Fruit fly (Drosophila melanogaster) whole organism, prepupa: ENCODE results near the gene GNBP3.
A peak's percentile ranks its signal among the peaks of the same experiment; 100 is the strongest.

Experiments
- Blimp-1 ChIP-seq: fragments of 200-800 bp; sonication (Bioruptor generic); optimal IDR thresholded peaks from 3 replicates; lab custom pipeline; 2017; ENCODE audit warnings: missing biosample characterization, missing genetic modification characterization, mild to moderate bottlenecking, moderate library complexity, missing genetic modification reagents
- CG10631 ChIP-seq: fragments of 200-800 bp; sonication (Bioruptor generic); optimal IDR thresholded peaks from 2 replicates; lab custom pipeline; 2016; ENCODE audit warnings: missing biosample characterization, missing genetic modification characterization
- CG10669 ChIP-seq: fragments of 200-800 bp; sonication (Bioruptor generic); optimal IDR thresholded peaks from 3 replicates; lab custom pipeline; 2018; ENCODE audit warnings: missing biosample characterization, mild to moderate bottlenecking, missing genetic modification characterization, moderate library complexity
- CG11294 ChIP-seq: fragments of 200-800 bp; sonication (Bioruptor generic); IDR thresholded peaks from 2 replicates; pipeline ENCODE4 v1.3.6; 2022; ENCODE audit warnings: missing biosample characterization, missing genetic modification characterization
- CG11762 ChIP-seq: fragments of 200-800 bp; sonication (Bioruptor generic); optimal IDR thresholded peaks from 3 replicates; lab custom pipeline; 2016; ENCODE audit warnings: missing biosample characterization, missing genetic modification characterization; ENCODE audit not compliant: insufficient read depth
- CG11902 ChIP-seq: fragments of 200-800 bp; sonication (Bioruptor generic); optimal IDR thresholded peaks from 3 replicates; lab custom pipeline; 2016; ENCODE audit warnings: missing biosample characterization, missing genetic modification characterization
- CG15336 ChIP-seq: fragments of 200-800 bp; sonication (Bioruptor generic); IDR thresholded peaks from 2 replicates; pipeline ENCODE4 v1.3.6; 2022; ENCODE audit warnings: missing biosample characterization, missing genetic modification characterization
- CG1621 ChIP-seq: fragments of 200-800 bp; sonication (Bioruptor generic); optimal IDR thresholded peaks from 3 replicates; lab custom pipeline; 2018; ENCODE audit warnings: missing biosample characterization, mild to moderate bottlenecking, missing genetic modification characterization
- CG16779 ChIP-seq: fragments of 200-800 bp; sonication (Bioruptor generic); optimal IDR thresholded peaks from 3 replicates; lab custom pipeline; 2017; ENCODE audit warnings: missing biosample characterization, mild to moderate bottlenecking, missing genetic modification characterization
- CG3032 ChIP-seq: fragments of 200-800 bp; optimal IDR thresholded peaks from 2 replicates; lab custom pipeline; 2019; ENCODE audit warnings: missing biosample characterization, mild to moderate bottlenecking, missing genetic modification characterization, moderate library complexity
- CG31627 ChIP-seq: fragments of 200-800 bp; sonication (Bioruptor generic); optimal IDR thresholded peaks from 3 replicates; lab custom pipeline; 2016; ENCODE audit warnings: missing biosample characterization, missing genetic modification characterization
- CG32006 ChIP-seq: fragments of 200-800 bp; sonication (Bioruptor generic); optimal IDR thresholded peaks from 3 replicates; lab custom pipeline; 2017; ENCODE audit warnings: missing biosample characterization, mild to moderate bottlenecking, missing genetic modification characterization
- CG3919 ChIP-seq: fragments of 200-800 bp; sonication (Bioruptor generic); optimal IDR thresholded peaks from 3 replicates; lab custom pipeline; 2016; ENCODE audit warnings: missing biosample characterization, missing genetic modification characterization
- CG4318 ChIP-seq: fragments of 200-800 bp; sonication (Bioruptor generic); optimal IDR thresholded peaks from 3 replicates; lab custom pipeline; 2017; ENCODE audit warnings: missing biosample characterization, mild to moderate bottlenecking, missing genetic modification characterization
- CG6163 ChIP-seq: fragments of 200-800 bp; sonication (Bioruptor generic); IDR thresholded peaks from 3 replicates; pipeline ENCODE4 v1.3.6; 2022; ENCODE audit warnings: missing biosample characterization, missing genetic modification characterization
- CG6792 ChIP-seq: fragments of 200-800 bp; sonication (Bioruptor generic); optimal IDR thresholded peaks from 3 replicates; lab custom pipeline; 2016; ENCODE audit warnings: missing biosample characterization, missing genetic modification characterization
- CG6808 ChIP-seq: fragments of 200-800 bp; sonication (Bioruptor generic); optimal IDR thresholded peaks from 3 replicates; lab custom pipeline; 2017; ENCODE audit warnings: missing biosample characterization, missing genetic modification characterization, mild to moderate bottlenecking, moderate library complexity, missing genetic modification reagents
- CG7368 ChIP-seq: fragments of 200-800 bp; sonication (Bioruptor generic); optimal IDR thresholded peaks from 3 replicates; lab custom pipeline; 2016; ENCODE audit warnings: missing biosample characterization, missing genetic modification characterization
- CG8119 ChIP-seq: fragments of 200-800 bp; sonication (Bioruptor generic); IDR thresholded peaks from 3 replicates; pipeline ENCODE4 v1.3.6; 2022; ENCODE audit warnings: missing biosample characterization, missing genetic modification characterization
- CG8319 ChIP-seq: fragments of 200-800 bp; sonication (Bioruptor generic); optimal IDR thresholded peaks from 3 replicates; lab custom pipeline; 2016; ENCODE audit warnings: missing biosample characterization, missing genetic modification characterization
- CG8632 ChIP-seq: fragments of 200-800 bp; sonication (Bioruptor generic); optimal IDR thresholded peaks from 3 replicates; lab custom pipeline; 2016; ENCODE audit warnings: missing biosample characterization, missing genetic modification characterization
- CG9139 ChIP-seq: fragments of 200-800 bp; sonication (Bioruptor generic); optimal IDR thresholded peaks from 3 replicates; lab custom pipeline; 2017; ENCODE audit warnings: missing biosample characterization, mild to moderate bottlenecking, missing genetic modification characterization
- Eip75B ChIP-seq: fragments of 200-800 bp; sonication (Bioruptor generic); optimal IDR thresholded peaks from 3 replicates; lab custom pipeline; 2016; ENCODE audit warnings: missing biosample characterization, missing genetic modification characterization
- Eip78C ChIP-seq: fragments of 200-800 bp; sonication (Bioruptor generic); peaks from one replicate; lab custom pipeline; 2016; ENCODE audit warnings: missing biosample characterization, missing genetic modification characterization
- Eip93F ChIP-seq: fragments of 200-800 bp; sonication (Bioruptor generic); optimal IDR thresholded peaks from 2 replicates; lab custom pipeline; 2016; ENCODE audit warnings: missing biosample characterization, mild to moderate bottlenecking, missing genetic modification characterization
- Ets21C ChIP-seq: fragments of 200-800 bp; sonication (Bioruptor generic); optimal IDR thresholded peaks from 3 replicates; lab custom pipeline; 2016; ENCODE audit warnings: missing biosample characterization, missing genetic modification characterization
- Ets96B ChIP-seq: fragments of 200-800 bp; optimal IDR thresholded peaks from 2 replicates; lab custom pipeline; 2019; ENCODE audit warnings: missing biosample characterization, mild to moderate bottlenecking, missing genetic modification characterization, moderate library complexity
- Gug ChIP-seq: fragments of 200-800 bp; sonication (Bioruptor generic); IDR thresholded peaks from 2 replicates; pipeline ENCODE4 v1.3.6; 2022; ENCODE audit warnings: missing biosample characterization, missing genetic modification characterization
- Hr38 ChIP-seq: sonication (Bioruptor generic); optimal IDR thresholded peaks from 2 replicates; lab custom pipeline; 2016; ENCODE audit warnings: missing biosample characterization, missing genetic modification characterization
- Hr39 ChIP-seq: fragments of 200-800 bp; sonication (Bioruptor generic); optimal IDR thresholded peaks from 2 replicates; lab custom pipeline; 2016; ENCODE audit warnings: missing biosample characterization, missing genetic modification characterization
- Hr4 ChIP-seq: fragments of 200-800 bp; sonication (Bioruptor generic); optimal IDR thresholded peaks from 3 replicates; lab custom pipeline; 2016; ENCODE audit warnings: missing biosample characterization, missing genetic modification characterization
- Lpt ChIP-seq: fragments of 200-800 bp; sonication (Bioruptor generic); optimal IDR thresholded peaks from 3 replicates; lab custom pipeline; 2016; ENCODE audit warnings: missing biosample characterization, missing genetic modification characterization
- Met ChIP-seq: fragments of 200-800 bp; sonication (Bioruptor generic); optimal IDR thresholded peaks from 3 replicates; lab custom pipeline; 2016; ENCODE audit warnings: missing biosample characterization, missing genetic modification characterization
- OdsH ChIP-seq: fragments of 200-800 bp; sonication (Bioruptor generic); optimal IDR thresholded peaks from 3 replicates; lab custom pipeline; 2016; ENCODE audit warnings: missing biosample characterization, missing genetic modification characterization
- Smox ChIP-seq: fragments of 200-800 bp; sonication (Bioruptor generic); optimal IDR thresholded peaks from 3 replicates; lab custom pipeline; 2016; ENCODE audit warnings: missing biosample characterization, missing genetic modification characterization
- Sox102F ChIP-seq: fragments of 200-800 bp; sonication (Bioruptor generic); optimal IDR thresholded peaks from 2 replicates; lab custom pipeline; 2016; ENCODE audit warnings: missing biosample characterization, mild to moderate bottlenecking, missing genetic modification characterization
- Sox14 ChIP-seq: fragments of 200-800 bp; sonication (Bioruptor generic); optimal IDR thresholded peaks from 3 replicates; lab custom pipeline; 2016; ENCODE audit warnings: missing biosample characterization, missing genetic modification characterization
- Sox15 ChIP-seq: fragments of 200-800 bp; sonication (Bioruptor generic); optimal IDR thresholded peaks from 3 replicates; lab custom pipeline; 2016; ENCODE audit warnings: missing biosample characterization, missing genetic modification characterization
- acj6 ChIP-seq: fragments of 200-800 bp; sonication (Bioruptor generic); optimal IDR thresholded peaks from 3 replicates; lab custom pipeline; 2016; ENCODE audit warnings: missing biosample characterization, missing genetic modification characterization
- cyc ChIP-seq: fragments of 200-800 bp; sonication (Bioruptor generic); optimal IDR thresholded peaks from 3 replicates; lab custom pipeline; 2016; ENCODE audit warnings: missing biosample characterization, missing genetic modification characterization
- dac ChIP-seq: fragments of 200-800 bp; sonication (Bioruptor generic); optimal IDR thresholded peaks from 2 replicates; lab custom pipeline; 2017; ENCODE audit warnings: missing biosample characterization, mild to moderate bottlenecking, missing genetic modification characterization
- dsx ChIP-seq: fragments of 200-800 bp; optimal IDR thresholded peaks from 3 replicates; lab custom pipeline; 2019; ENCODE audit warnings: missing biosample characterization, mild to moderate bottlenecking, missing genetic modification characterization, moderate library complexity; ENCODE audit not compliant: poor library complexity, severe bottlenecking
- eg ChIP-seq: fragments of 200-800 bp; sonication (Bioruptor generic); IDR thresholded peaks from 3 replicates; pipeline ENCODE4 v1.3.6; 2022; ENCODE audit warnings: missing biosample characterization, missing genetic modification characterization
- fd59A ChIP-seq: fragments of 200-800 bp; sonication (Bioruptor generic); optimal IDR thresholded peaks from 2 replicates; lab custom pipeline; 2017; ENCODE audit warnings: missing biosample characterization, mild to moderate bottlenecking, missing genetic modification characterization, missing genetic modification reagents
- fd85E ChIP-seq: fragments of 200-800 bp; sonication (Bioruptor generic); optimal IDR thresholded peaks from 3 replicates; lab custom pipeline; 2016; ENCODE audit warnings: missing biosample characterization, missing genetic modification characterization
- fkh ChIP-seq: fragments of 200-800 bp; sonication (Bioruptor generic); optimal IDR thresholded peaks from 3 replicates; lab custom pipeline; 2017; ENCODE audit warnings: missing biosample characterization, mild to moderate bottlenecking, missing genetic modification characterization, moderate library complexity
- lz ChIP-seq: fragments of 200-800 bp; sonication (Bioruptor generic); optimal IDR thresholded peaks from 3 replicates; lab custom pipeline; 2016; ENCODE audit warnings: missing biosample characterization, missing genetic modification characterization
- net ChIP-seq: fragments of 200-800 bp; sonication (Bioruptor generic); optimal IDR thresholded peaks from 3 replicates; lab custom pipeline; 2016; ENCODE audit warnings: missing biosample characterization, missing genetic modification characterization
- pdm3 ChIP-seq: fragments of 200-800 bp; sonication (Bioruptor generic); optimal IDR thresholded peaks from 3 replicates; lab custom pipeline; 2016; ENCODE audit warnings: missing biosample characterization, missing genetic modification characterization
- spab ChIP-seq: fragments of 200-800 bp; sonication (Bioruptor generic); optimal IDR thresholded peaks from 2 replicates; lab custom pipeline; 2017; ENCODE audit warnings: missing biosample characterization, mild to moderate bottlenecking, missing genetic modification characterization, missing genetic modification reagents
- ss ChIP-seq, 2 experiments: fragments of 200-800 bp; sonication (Bioruptor generic); optimal IDR thresholded peaks; 2 replicates in 1 of 2; 3 replicates in 1 of 2; lab custom pipeline; 2017 to 2018; ENCODE audit warnings: mild to moderate bottlenecking in 2 of 2, missing biosample characterization in 2 of 2, missing genetic modification characterization in 2 of 2, moderate library complexity in 1 of 2
- svp ChIP-seq: fragments of 200-800 bp; sonication (Bioruptor generic); peaks from one replicate; lab custom pipeline; 2016; ENCODE audit warnings: missing biosample characterization, missing genetic modification characterization
- topi ChIP-seq: fragments of 200-800 bp; sonication (Bioruptor generic); optimal IDR thresholded peaks from 3 replicates; lab custom pipeline; 2016; ENCODE audit warnings: missing biosample characterization, missing genetic modification characterization

GNBP3 gene

dm6 chr3L:8954648-8955033, at the start of gene GNBP3:
Gene GNBP3, plus strand, starts transcription at chr3L:8955021.
- TF ChIP-seq CG11762 (GFP tag; lab: Kevin White, UChicago) (peak; percentile 87), acj6 (GFP tag; lab: Kevin White, UChicago) (peak; percentile 91), Hr39 (peak; percentile 87), CG11294 (GFP tag; lab: Robert Waterston, UW) (no peak; the same call in 1 of the 2 replicates), cyc (GFP tag; lab: Kevin White, UChicago) (peak; percentile 93), CG1621 (peak; percentile 87), Ets21C (GFP tag; lab: Kevin White, UChicago) (peak; percentile 84), Sox15 (GFP tag; lab: Kevin White, UChicago) (peak; percentile 79), Lpt (peak; percentile 84), net (GFP tag; lab: Kevin White, UChicago) (peak; percentile 92), Hr38 (no peak), ss (GFP tag; optimal IDR thresholded peaks at IDR 0.05; lab: Kevin White, UChicago) (peak; percentile 89 to 92), Eip78C (GFP tag; lab: Kevin White, UChicago) (peak; percentile 98), CG6792 (peak; percentile 93), OdsH (GFP tag; lab: Kevin White, UChicago) (peak; percentile 91), CG16779 (tag; lab: Kevin White, UChicago) (peak; percentile 87), Gug (GFP tag; lab: Robert Waterston, UW) (peak; percentile 77), CG6808 (peak; percentile 90), CG3919 (GFP tag; lab: Kevin White, UChicago) (peak; percentile 95), pdm3 (no peak), Eip75B (GFP tag; lab: Kevin White, UChicago) (peak; percentile 91), fd59A (GFP tag; lab: Kevin White, UChicago) (peak; percentile 78), spab (GFP tag; lab: Kevin White, UChicago) (peak; percentile 85), Blimp-1 (GFP tag; lab: Kevin White, UChicago) (peak; percentile 86), CG15336 (GFP tag; lab: Robert Waterston, UW) (peak; percentile 90), Smox (GFP tag; lab: Kevin White, UChicago) (peak; percentile 94), CG10631 (GFP tag; lab: Kevin White, UChicago) (peak; percentile 92), Eip93F (peak; percentile 97), topi (GFP tag; lab: Kevin White, UChicago) (peak; percentile 95), CG10669 (GFP tag; lab: Kevin White, UChicago) (peak; percentile 89), Hr4 (GFP tag; lab: Kevin White, UChicago) (peak; percentile 78), lz (GFP tag; lab: Kevin White, UChicago) (peak; percentile 95), CG4318 (GFP tag; lab: Kevin White, UChicago) (no peak), CG31627 (GFP tag; lab: Kevin White, UChicago) (peak; percentile 89), CG11902 (GFP tag; lab: Kevin White, UChicago) (peak; percentile 81), CG7368 (GFP tag; lab: Kevin White, UChicago) (peak; percentile 88), dac (GFP tag; lab: Kevin White, UChicago) (peak; percentile 75), CG6163 (GFP tag; lab: Robert Waterston, UW) (peak; percentile 97), CG8632 (GFP tag; lab: Kevin White, UChicago) (peak; percentile 89), eg (GFP tag; lab: Robert Waterston, UW) (peak; percentile 83), CG32006 (GFP tag; lab: Kevin White, UChicago) (peak; percentile 92), Sox102F (GFP tag; lab: Kevin White, UChicago) (peak; percentile 98), CG8319 (GFP tag; lab: Kevin White, UChicago) (peak; percentile 71), fkh (GFP tag; lab: Kevin White, UChicago) (peak; percentile 66), Sox14 (GFP tag; lab: Kevin White, UChicago) (peak; percentile 91), svp (peak; percentile 94), CG3032 (tag; lab: Kevin White, UChicago) (peak; percentile 91), CG9139 (GFP tag; lab: Kevin White, UChicago) (peak; percentile 88), Met (GFP tag; lab: Kevin White, UChicago) (no peak), fd85E (GFP tag; lab: Kevin White, UChicago) (peak; percentile 81), dsx (peak; percentile 94), CG8119 (GFP tag; lab: Robert Waterston, UW) (peak; percentile 86), Ets96B (peak; percentile 92)
